Fruit fly (Drosophila melanogaster): Measurements from ENCODE around the gene mrva.

DNA sequence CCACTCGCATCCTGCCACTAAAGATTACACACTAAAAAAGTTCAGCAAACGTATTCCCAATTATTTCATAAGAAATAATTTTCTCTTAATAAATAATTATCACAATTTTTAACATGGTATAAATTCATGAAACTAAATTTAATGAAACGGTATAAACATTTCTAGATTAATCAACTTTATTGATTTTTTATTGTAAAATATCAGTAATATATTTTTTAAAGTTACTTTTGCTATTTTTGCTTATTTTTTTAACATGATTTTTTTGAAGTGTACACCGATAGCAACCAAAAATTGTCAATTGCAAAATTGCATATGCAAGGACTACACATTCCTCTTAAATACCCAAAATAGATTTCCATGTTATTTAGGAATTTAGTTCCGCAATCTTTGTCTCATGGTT, 14.5 kb downstream of the mrva start:
- TF ChIP-seq kay (GFP tag; ENCODE audit: borderline replicate concordance) (no peak), ovo (GFP tag; optimal IDR thresholded peaks at IDR 0.05) (no peak), tj (GFP tag; optimal IDR thresholded peaks at IDR 0.05) (no peak), Crg-1 (GFP tag; optimal IDR thresholded peaks at IDR 0.05) (no peak)

All from whole organism, adult.